Fruit fly (Drosophila melanogaster) whole organism, embryonic: ENCODE results near the gene smo.

Experiments
- Abd-B ChIP-seq: fragments of 200-800 bp; sonication (Bioruptor generic); optimal IDR thresholded peaks from 2 replicates; lab custom pipeline; 2018; ENCODE audit warnings: missing biosample characterization, mild to moderate bottlenecking, missing genetic modification characterization, moderate library complexity
- Atf6 ChIP-seq: fragments of 200-800 bp; sonication (Bioruptor generic); IDR thresholded peaks from 2 replicates; pipeline ENCODE4 v1.3.6; 2022; ENCODE audit warnings: missing biosample characterization, missing genetic modification characterization
- BEAF-32 ChIP-seq: fragments of 200-800 bp; sonication (Bioruptor generic); optimal IDR thresholded peaks from 3 replicates; lab custom pipeline; 2017; ENCODE audit warnings: missing biosample characterization, missing genetic modification characterization, mild to moderate bottlenecking, moderate library complexity, missing genetic modification reagents
- Blimp-1 ChIP-seq: fragments of 200-800 bp; sonication (Bioruptor generic); optimal IDR thresholded peaks from 3 replicates; lab custom pipeline; 2018; ENCODE audit warnings: missing biosample characterization, missing genetic modification characterization, mild to moderate bottlenecking, moderate library complexity, missing genetic modification reagents
- CG10267 ChIP-seq: fragments of 200-800 bp; sonication (Bioruptor generic); optimal IDR thresholded peaks from 2 replicates; lab custom pipeline; 2018; ENCODE audit warnings: missing biosample characterization, mild to moderate bottlenecking, missing genetic modification characterization, moderate library complexity
- CG12219 ChIP-seq: fragments of 200-800 bp; sonication (Bioruptor generic); optimal IDR thresholded peaks from 3 replicates; lab custom pipeline; 2018; ENCODE audit warnings: missing biosample characterization, mild to moderate bottlenecking, missing genetic modification characterization
- CG12659 ChIP-seq: fragments of 200-800 bp; sonication (Bioruptor generic); optimal IDR thresholded peaks from 3 replicates; lab custom pipeline; 2017; ENCODE audit warnings: mild to moderate bottlenecking, missing biosample characterization, missing genetic modification reagents, missing genetic modification characterization
- CG17361 ChIP-seq: fragments of 200-800 bp; sonication (Bioruptor generic); IDR thresholded peaks from 3 replicates; pipeline ENCODE4 v1.3.6; 2022; ENCODE audit warnings: missing biosample characterization, missing genetic modification characterization
- CG32532 ChIP-seq: fragments of 200-800 bp; sonication (Bioruptor generic); IDR thresholded peaks from 2 replicates; pipeline ENCODE4 v1.3.6; 2022; ENCODE audit warnings: missing biosample characterization, missing genetic modification characterization
- CG3281 ChIP-seq: fragments of 200-800 bp; sonication (Bioruptor generic); optimal IDR thresholded peaks from 3 replicates; lab custom pipeline; 2017; ENCODE audit warnings: missing biosample characterization, mild to moderate bottlenecking, missing genetic modification characterization
- CG33557 ChIP-seq: fragments of 200-800 bp; sonication (Bioruptor generic); optimal IDR thresholded peaks from 2 replicates; lab custom pipeline; 2019; ENCODE audit warnings: missing biosample characterization, mild to moderate bottlenecking, missing genetic modification characterization, moderate library complexity
- CG34224 ChIP-seq: fragments of 200-800 bp; sonication (Bioruptor generic); IDR thresholded peaks from 3 replicates; pipeline ENCODE4 v1.3.6; 2022; ENCODE audit warnings: missing biosample characterization, missing genetic modification characterization; ENCODE audit not compliant: partially characterized antibody
- CG4707 ChIP-seq: fragments of 200-800 bp; sonication (Bioruptor generic); optimal IDR thresholded peaks from 2 replicates; lab custom pipeline; 2018; ENCODE audit warnings: missing biosample characterization, mild to moderate bottlenecking, missing genetic modification characterization, moderate library complexity
- CG6791 ChIP-seq: fragments of 200-800 bp; sonication (Bioruptor generic); IDR thresholded peaks from 3 replicates; pipeline ENCODE4 v1.3.6; 2022; ENCODE audit warnings: missing biosample characterization, missing genetic modification characterization; ENCODE audit not compliant: partially characterized antibody
- CG7963 ChIP-seq: fragments of 200-800 bp; sonication (Bioruptor generic); IDR thresholded peaks from 3 replicates; pipeline ENCODE4 v1.3.6; 2022; ENCODE audit warnings: missing biosample characterization, missing genetic modification characterization; ENCODE audit not compliant: partially characterized antibody
- CG8290 ChIP-seq, 3 experiments: fragments of 200-800 bp; sonication (Bioruptor generic); optimal IDR thresholded peaks; 2 replicates each; lab custom pipeline; 2016 to 2019; ENCODE audit warnings: missing biosample characterization in 3 of 3, missing genetic modification characterization in 3 of 3, mild to moderate bottlenecking in 2 of 3, moderate library complexity in 1 of 3
- CG8478 ChIP-seq: fragments of >200 bp; optimal IDR thresholded peaks from 2 replicates; lab custom pipeline; 2018
- Deaf1 ChIP-seq: fragments of 200-800 bp; optimal IDR thresholded peaks from 3 replicates; lab custom pipeline; 2019; ENCODE audit warnings: missing biosample characterization, mild to moderate bottlenecking, missing genetic modification characterization, moderate library complexity
- Dll ChIP-seq: fragments of 200-800 bp; sonication (Bioruptor generic); IDR thresholded peaks from 4 replicates; pipeline ENCODE4 v1.3.6; 2022; ENCODE audit warnings: missing biosample characterization, missing genetic modification characterization; ENCODE audit not compliant: partially characterized antibody
- Ets97D ChIP-seq: fragments of 200-800 bp; sonication (Bioruptor generic); optimal IDR thresholded peaks from 3 replicates; lab custom pipeline; 2016; ENCODE audit warnings: missing biosample characterization, missing genetic modification characterization
- HLH4C ChIP-seq: fragments of 200-800 bp; sonication (Bioruptor generic); IDR thresholded peaks from 3 replicates; pipeline ENCODE4 v1.3.6; 2022; ENCODE audit warnings: missing biosample characterization, missing genetic modification characterization; ENCODE audit not compliant: partially characterized antibody
- HLH54F ChIP-seq: fragments of 200-800 bp; sonication (Bioruptor generic); optimal IDR thresholded peaks from 3 replicates; lab custom pipeline; 2016; ENCODE audit warnings: missing biosample characterization, missing genetic modification characterization
- NFAT ChIP-seq: fragments of 200-800 bp; sonication (Bioruptor generic); IDR thresholded peaks from 2 replicates; pipeline ENCODE4 v1.3.6; 2022; ENCODE audit warnings: missing biosample characterization, missing genetic modification characterization
- Optix ChIP-seq: fragments of 200-800 bp; sonication (Bioruptor generic); IDR thresholded peaks from 3 replicates; pipeline ENCODE4 v1.3.6; 2022; ENCODE audit warnings: missing biosample characterization, missing genetic modification characterization
- Scr ChIP-seq: fragments of 200-800 bp; sonication (Bioruptor generic); IDR thresholded peaks from 2 replicates; pipeline ENCODE4 v1.3.6; 2022; ENCODE audit warnings: missing biosample characterization, missing genetic modification characterization; ENCODE audit not compliant: partially characterized antibody
- Trl ChIP-seq, 3 experiments: fragments of >200 bp in 2 of 3; fragments of 200-800 bp in 1 of 3; sonication (Bioruptor generic) in 1 of 3; optimal IDR thresholded peaks; 2 replicates in 1 of 3; 3 replicates in 2 of 3; lab custom pipeline; 2016 to 2017; ENCODE audit warnings: missing biosample characterization in 1 of 3, missing genetic modification characterization in 1 of 3
- YL-1 ChIP-seq: fragments of 200-800 bp; sonication (Bioruptor generic); optimal IDR thresholded peaks from 3 replicates; lab custom pipeline; 2017; ENCODE audit warnings: missing biosample characterization, mild to moderate bottlenecking, missing genetic modification characterization
- ac ChIP-seq: fragments of 200-800 bp; sonication (Bioruptor generic); optimal IDR thresholded peaks from 3 replicates; lab custom pipeline; 2017; ENCODE audit warnings: missing biosample characterization, mild to moderate bottlenecking, missing genetic modification characterization
- ash1 ChIP-seq: fragments of 200-800 bp; sonication (Bioruptor generic); optimal IDR thresholded peaks from 2 replicates; lab custom pipeline; 2018; ENCODE audit warnings: missing biosample characterization, mild to moderate bottlenecking, missing genetic modification characterization
- croc ChIP-seq: fragments of 200-800 bp; sonication (Bioruptor generic); conservative IDR thresholded peaks from 3 replicates; pipeline ENCODE4 v1.3.6; 2022; ENCODE audit warnings: missing biosample characterization, missing genetic modification characterization
- cwo ChIP-seq: fragments of 200-800 bp; sonication (Bioruptor generic); optimal IDR thresholded peaks from 3 replicates; lab custom pipeline; 2017; ENCODE audit warnings: missing biosample characterization, missing genetic modification characterization, mild to moderate bottlenecking, moderate library complexity, missing genetic modification reagents
- dm ChIP-seq: fragments of 200-800 bp; sonication (Bioruptor generic); optimal IDR thresholded peaks from 3 replicates; lab custom pipeline; 2016; ENCODE audit warnings: missing biosample characterization, missing genetic modification characterization
- ems ChIP-seq: fragments of 200-800 bp; sonication (Bioruptor generic); optimal IDR thresholded peaks from 3 replicates; lab custom pipeline; 2016; ENCODE audit warnings: missing biosample characterization, missing genetic modification characterization
- ftz-f1 ChIP-seq: fragments of 200-800 bp; sonication (Bioruptor generic); optimal IDR thresholded peaks from 2 replicates; lab custom pipeline; 2016; ENCODE audit warnings: missing biosample characterization, missing genetic modification characterization
- fu2 ChIP-seq: fragments of 200-800 bp; sonication (Bioruptor generic); optimal IDR thresholded peaks from 2 replicates; lab custom pipeline; 2016; ENCODE audit warnings: missing biosample characterization, missing genetic modification characterization
- gfzf ChIP-seq: fragments of 200-800 bp; sonication (Bioruptor generic); optimal IDR thresholded peaks from 2 replicates; lab custom pipeline; 2016; ENCODE audit warnings: missing biosample characterization, mild to moderate bottlenecking, missing genetic modification characterization, moderate library complexity
- grau ChIP-seq: fragments of 200-800 bp; optimal IDR thresholded peaks from 3 replicates; lab custom pipeline; 2019; ENCODE audit warnings: missing biosample characterization, mild to moderate bottlenecking, missing genetic modification characterization, moderate library complexity
- knrl ChIP-seq: fragments of 200-800 bp; sonication (Bioruptor generic); IDR thresholded peaks from 3 replicates; pipeline ENCODE4 v1.3.6; 2022; ENCODE audit warnings: missing biosample characterization, missing genetic modification characterization; ENCODE audit not compliant: partially characterized antibody
- lola ChIP-seq, 3 experiments: fragments of >200 bp in 2 of 3; fragments of 200-800 bp in 1 of 3; sonication (Bioruptor generic) in 1 of 3; optimal IDR thresholded peaks; 2 replicates each; lab custom pipeline; 2017 to 2019; ENCODE audit warnings: missing biosample characterization in 3 of 3, missing genetic modification characterization in 3 of 3, mild to moderate bottlenecking in 1 of 3, moderate library complexity in 1 of 3
- nerfin-2 ChIP-seq: fragments of 200-800 bp; sonication (Bioruptor generic); IDR thresholded peaks from 2 replicates; pipeline ENCODE4 v1.3.6; 2022; ENCODE audit warnings: missing biosample characterization, missing genetic modification characterization; ENCODE audit not compliant: partially characterized antibody
- nmo ChIP-seq: fragments of 200-800 bp; sonication (Bioruptor generic); optimal IDR thresholded peaks from 2 replicates; lab custom pipeline; 2018; ENCODE audit warnings: missing biosample characterization, mild to moderate bottlenecking, missing genetic modification characterization, moderate library complexity
- onecut ChIP-seq: fragments of 200-800 bp; sonication (Bioruptor generic); IDR thresholded peaks from 2 replicates; pipeline ENCODE4 v1.3.6; 2022; ENCODE audit warnings: missing biosample characterization, missing genetic modification characterization
- pzg ChIP-seq: fragments of 200-800 bp; sonication (Bioruptor generic); optimal IDR thresholded peaks from 3 replicates; lab custom pipeline; 2018; ENCODE audit warnings: missing biosample characterization, mild to moderate bottlenecking, missing genetic modification characterization, moderate library complexity
- sens ChIP-seq: fragments of 200-800 bp; sonication (Bioruptor generic); peaks from one replicate; lab custom pipeline; 2016; ENCODE audit warnings: missing biosample characterization, missing genetic modification characterization
- slbo ChIP-seq: fragments of 200-800 bp; sonication (Bioruptor generic); IDR thresholded peaks from 2 replicates; pipeline ENCODE4 v1.3.6; 2022; ENCODE audit warnings: missing biosample characterization, missing genetic modification characterization
- sug ChIP-seq: fragments of 200-800 bp; optimal IDR thresholded peaks from 2 replicates; lab custom pipeline; 2019; ENCODE audit warnings: missing biosample characterization, mild to moderate bottlenecking, missing genetic modification characterization, moderate library complexity
- tio ChIP-seq: fragments of 200-800 bp; sonication (Bioruptor generic); optimal IDR thresholded peaks from 2 replicates; lab custom pipeline; 2017; ENCODE audit warnings: missing biosample characterization, missing genetic modification characterization, inconsistent platforms
- wek ChIP-seq: fragments of 200-800 bp; sonication (Bioruptor generic); optimal IDR thresholded peaks from 3 replicates; lab custom pipeline; 2018; ENCODE audit warnings: missing biosample characterization, mild to moderate bottlenecking, missing genetic modification characterization, moderate library complexity

smo gene

dm6 chr2L:268788-269187, 8.6 kb upstream of the smo start, which contains the start of gene CG3345:
CG3345 (plus strand) TSS chr2L:269088.
- TF ChIP-seq CG7963 (no peak), cwo (GFP tag; lab: Kevin White, UChicago) (no peak), CG12219 (GFP tag; lab: Kevin White, UChicago) (no peak), Abd-B (GFP tag; lab: Kevin White, UChicago) (no peak), CG8290 (GFP tag; optimal IDR thresholded peaks at IDR 0.05; lab: Kevin White, UChicago) (no peak), CG8290 (tag; optimal IDR thresholded peaks at IDR 0.05; lab: Kevin White, UChicago) (no peak), NFAT (GFP tag; lab: Robert Waterston, UW) (no peak), croc (GFP tag; lab: Robert Waterston, UW) (no peak), fu2 (GFP tag; lab: Kevin White, UChicago) (no peak), Blimp-1 (GFP tag; lab: Kevin White, UChicago) (no peak), Deaf1 (tag; lab: Kevin White, UChicago) (no peak), Optix (GFP tag; lab: Robert Waterston, UW) (no peak), ftz-f1 (no peak), CG32532 (GFP tag; lab: Robert Waterston, UW) (no peak), CG17361 (no peak), ems (GFP tag; lab: Kevin White, UChicago) (no peak), tio (GFP tag; lab: Kevin White, UChicago) (no peak)
- TF ChIP-seq, all 482 proteins: peak for 0

- TF ChIP-seq ac (GFP tag; lab: Kevin White, UChicago): no peak
- no peak for TF ChIP-seq CG8478
- TF ChIP-seq Trl (optimal IDR thresholded peaks at IDR 0.05; lab: Kevin White, UChicago): no peak
- no peak for TF ChIP-seq Trl (GFP tag; optimal IDR thresholded peaks at IDR 0.05; lab: Kevin White, UChicago)
- TF ChIP-seq Scr: peak; percentile 70
- TF ChIP-seq YL-1: peak; percentile 89
- no peak for TF ChIP-seq CG4707 (GFP tag; lab: Kevin White, UChicago)
- peak; percentile 42; the same call in 1 of the 3 replicates for TF ChIP-seq knrl
- TF ChIP-seq Dll: peak; percentile 74
- TF ChIP-seq HLH54F (GFP tag; lab: Kevin White, UChicago): no peak
- peak; percentile 65; the same call in 1 of the 2 replicates for TF ChIP-seq nerfin-2
- TF ChIP-seq gfzf (GFP tag; lab: Kevin White, UChicago): peak; percentile 3
- peak; percentile 57 for TF ChIP-seq CG10267 (tag; lab: Kevin White, UChicago)
- TF ChIP-seq CG6791 (GFP tag; lab: Robert Waterston, UW): peak; percentile 77
- TF ChIP-seq CG3281 (GFP tag; lab: Kevin White, UChicago): peak; percentile 34
- no peak for TF ChIP-seq ash1 (GFP tag; lab: Kevin White, UChicago)
- peak; percentile 38 for TF ChIP-seq sens (GFP tag; lab: Kevin White, UChicago)
- peak; percentile 50 for TF ChIP-seq Ets97D
- no peak for TF ChIP-seq wek (GFP tag; lab: Kevin White, UChicago)
- no peak for TF ChIP-seq Atf6 (GFP tag; lab: Robert Waterston, UW)
- TF ChIP-seq dm: peak; percentile 84
- no peak for TF ChIP-seq lola (GFP tag; optimal IDR thresholded peaks at IDR 0.05; lab: Kevin White, UChicago)
- peak; percentile 2 for TF ChIP-seq nmo (GFP tag; lab: Kevin White, UChicago)
- TF ChIP-seq HLH4C: peak; percentile 76
- TF ChIP-seq BEAF-32 (GFP tag; lab: Kevin White, UChicago): peak; percentile 72
- peak; percentile 71 for TF ChIP-seq pzg
- TF ChIP-seq sug (tag; lab: Kevin White, UChicago): peak; percentile 14
- peak; percentile 46 for TF ChIP-seq CG12659 (GFP tag; lab: Kevin White, UChicago)
- TF ChIP-seq CG34224 (GFP tag; lab: Robert Waterston, UW): peak; percentile 84
- peak; percentile 7 for TF ChIP-seq grau
- no peak; the same call in 1 of the 2 replicates for TF ChIP-seq onecut (GFP tag; lab: Robert Waterston, UW)
- no peak for TF ChIP-seq CG33557 (GFP tag; lab: Kevin White, UChicago)
- no peak for TF ChIP-seq slbo (GFP tag; lab: Robert Waterston, UW)
Observed at dm6 chr2L:271553-271952, 5.8 kb upstream of the smo start, which contains the start of gene Dus1. Dus1 (minus strand) TSS chr2L:271744.
